Worm (Caenorhabditis elegans) whole organism, young adult: ENCODE measurements around the gene fbxb-18.

ENCODE experiments used
- D2030.7 ChIP-seq: fragments of 200-800 bp; sonication (Bioruptor generic); IDR thresholded peaks from 2 replicates; pipeline ENCODE4 v1.3.6; 2022; ENCODE audit warnings: missing genetic modification reagents, missing genetic modification characterization, missing compliant biosample characterization
- Y79H2A.3 ChIP-seq: fragments of 200-800 bp; sonication (Bioruptor generic); conservative IDR thresholded peaks from 2 replicates; pipeline ENCODE4 v1.3.6; 2022; ENCODE audit warnings: missing genetic modification reagents, missing genetic modification characterization, missing compliant biosample characterization
- Y95B8A.8 ChIP-seq: fragments of 200-800 bp; sonication (Bioruptor generic); IDR thresholded peaks from 2 replicates; pipeline ENCODE4 v1.3.6; 2022; ENCODE audit warnings: missing genetic modification reagents, missing genetic modification characterization, missing compliant biosample characterization
- ama-1 ChIP-seq, 3 experiments: fragments of 150-350 bp in 1 of 3; sonication (generic microtip) in 2 of 3; optimal IDR thresholded peaks; 2 replicates each; lab custom pipeline; 2014 to 2018; ENCODE audit warnings: missing biosample characterization in 2 of 3, missing genetic modification characterization in 2 of 3, missing genetic modification reagents in 2 of 3
- bed-1 ChIP-seq: fragments of 200-800 bp; sonication (Bioruptor generic); IDR thresholded peaks from 2 replicates; pipeline ENCODE4 v1.3.6; 2022; ENCODE audit warnings: missing genetic modification reagents, missing genetic modification characterization, missing compliant biosample characterization
- dox-1 ChIP-seq: fragments of 200-800 bp; sonication (Bioruptor generic); IDR thresholded peaks from 2 replicates; pipeline ENCODE4 v1.3.6; 2022; ENCODE audit warnings: missing genetic modification reagents, missing genetic modification characterization, missing compliant biosample characterization
- dpl-1 ChIP-seq: fragments of 150-350 bp; optimal IDR thresholded peaks from 2 replicates; lab custom pipeline; 2014; ENCODE audit warnings: missing biosample characterization, missing genetic modification reagents, missing genetic modification characterization
- madf-6 ChIP-seq: fragments of 200-800 bp; sonication (Bioruptor generic); IDR thresholded peaks from 2 replicates; pipeline ENCODE4 v1.3.6; 2022; ENCODE audit warnings: missing genetic modification reagents, missing genetic modification characterization, missing compliant biosample characterization
- pha-4 ChIP-seq: fragments of 150-350 bp; sonication (generic microtip); optimal IDR thresholded peaks from 2 replicates; lab custom pipeline; 2014; ENCODE audit warnings: missing biosample characterization, missing genetic modification reagents, missing genetic modification characterization
- sea-2 ChIP-seq: fragments of 200-800 bp; sonication (Bioruptor generic); IDR thresholded peaks from 2 replicates; pipeline ENCODE4 v1.3.6; 2022; ENCODE audit warnings: missing genetic modification characterization, missing compliant biosample characterization
- unc-62 ChIP-seq: fragments of 150-350 bp; optimal IDR thresholded peaks from 2 replicates; lab custom pipeline; 2014; ENCODE audit warnings: missing biosample characterization, missing genetic modification reagents, missing genetic modification characterization
- zim-3 ChIP-seq: sonication (generic microtip); optimal IDR thresholded peaks from 2 replicates; lab custom pipeline; 2017; ENCODE audit warnings: mild to moderate bottlenecking, missing genetic modification characterization, moderate library complexity, missing compliant biosample characterization

ce11 chrII:1640496-1640895, 48.2 kb downstream of the fbxb-18 start, which contains the start of gene srh-72:
- no peak for TF ChIP-seq ama-1 (optimal IDR thresholded peaks at IDR 0.05; lab: Kevin White, UChicago)
- TF ChIP-seq ama-1 (GFP tag; optimal IDR thresholded peaks at IDR 0.05; lab: Kevin White, UChicago) = no peak
- TF ChIP-seq D2030.7 (GFP tag; lab: Robert Waterston, UW) = no peak
- TF ChIP-seq bed-1 (GFP tag; lab: Robert Waterston, UW) = no peak
- no peak for TF ChIP-seq Y95B8A.8 (GFP tag; lab: Robert Waterston, UW)
- no peak for TF ChIP-seq sea-2 (GFP tag; lab: Robert Waterston, UW)
- TF ChIP-seq madf-6 (GFP tag; lab: Robert Waterston, UW) = no peak
- no peak for TF ChIP-seq unc-62 (GFP tag; lab: Kevin White, UChicago)
- TF ChIP-seq dpl-1 = no peak
- TF ChIP-seq pha-4 (tag; lab: Kevin White, UChicago) = no peak
- no peak for TF ChIP-seq dox-1 (GFP tag; lab: Robert Waterston, UW)
- TF ChIP-seq zim-3 (tag; lab: Kevin White, UChicago) = no peak
- no peak for TF ChIP-seq Y79H2A.3 (GFP tag; lab: Robert Waterston, UW)
